Fruit fly (Drosophila melanogaster) whole organism, pupa: Measurements from ENCODE around the gene CG12024.

Source experiments
- CG10348 ChIP-seq: fragments of 200-800 bp; sonication (Bioruptor generic); IDR thresholded peaks from 2 replicates; pipeline ENCODE4 v1.3.6; 2022; ENCODE audit warnings: missing biosample characterization, missing genetic modification characterization
- CG12605 ChIP-seq: fragments of 200-800 bp; sonication (Bioruptor generic); IDR thresholded peaks from 2 replicates; pipeline ENCODE4 v1.3.6; 2022; ENCODE audit warnings: missing biosample characterization, missing genetic modification characterization
- CG15710 ChIP-seq: fragments of 200-800 bp; sonication (Bioruptor generic); optimal IDR thresholded peaks from 2 replicates; lab custom pipeline; 2018; ENCODE audit warnings: missing biosample characterization, mild to moderate bottlenecking, missing genetic modification characterization, moderate library complexity
- CG34367 ChIP-seq: fragments of 200-800 bp; sonication (Bioruptor generic); optimal IDR thresholded peaks from 2 replicates; lab custom pipeline; 2018; ENCODE audit warnings: missing biosample characterization, mild to moderate bottlenecking, missing genetic modification characterization
- CG8159 ChIP-seq: fragments of 200-800 bp; sonication (Bioruptor generic); optimal IDR thresholded peaks from 3 replicates; lab custom pipeline; 2018; ENCODE audit warnings: missing biosample characterization, mild to moderate bottlenecking, missing genetic modification characterization, moderate library complexity
- Pif1A ChIP-seq: fragments of 200-800 bp; sonication (Bioruptor generic); optimal IDR thresholded peaks from 3 replicates; lab custom pipeline; 2016; ENCODE audit warnings: missing biosample characterization, missing genetic modification characterization
- Pif1B ChIP-seq: fragments of 200-800 bp; sonication (Bioruptor generic); optimal IDR thresholded peaks from 3 replicates; lab custom pipeline; 2016; ENCODE audit warnings: missing biosample characterization, missing genetic modification characterization
- gl ChIP-seq: fragments of 200-800 bp; sonication (Bioruptor generic); optimal IDR thresholded peaks from 2 replicates; lab custom pipeline; 2018; ENCODE audit warnings: missing biosample characterization, mild to moderate bottlenecking, missing genetic modification characterization

dm6 chr3L:1860749-1861148, 3.8 kb downstream of the CG12024 start:
- TF ChIP-seq Pif1B (GFP tag; lab: Kevin White, UChicago) (no peak), CG8159 (no peak), gl (tag; lab: Kevin White, UChicago) (no peak), CG15710 (tag; lab: Kevin White, UChicago) (no peak), Pif1A (no peak), CG10348 (GFP tag; lab: Robert Waterston, UW) (no peak), CG12605 (no peak), CG34367 (no peak)
